Fruit fly (Drosophila melanogaster) whole organism, embryonic: ENCODE measurements around the gene CG7512.

Experiments
- B-H2 ChIP-seq: fragments of 200-800 bp; sonication (Bioruptor generic); optimal IDR thresholded peaks from 2 replicates; lab custom pipeline; 2018; ENCODE audit warnings: missing biosample characterization, mild to moderate bottlenecking, missing genetic modification characterization
- CG10959 ChIP-seq: fragments of 200-800 bp; sonication (Bioruptor generic); IDR thresholded peaks from 2 replicates; pipeline ENCODE4 v1.3.6; 2022; ENCODE audit warnings: missing biosample characterization, missing genetic modification characterization
- CG14441 ChIP-seq: fragments of 200-800 bp; sonication (Bioruptor generic); IDR thresholded peaks from 2 replicates; pipeline ENCODE4 v1.3.6; 2022; ENCODE audit warnings: missing biosample characterization, missing genetic modification characterization
- CG15696 ChIP-seq: fragments of 200-800 bp; sonication (Bioruptor generic); optimal IDR thresholded peaks from 2 replicates; lab custom pipeline; 2019; ENCODE audit warnings: missing biosample characterization, mild to moderate bottlenecking, missing genetic modification characterization, moderate library complexity
- CG17186 ChIP-seq: fragments of 200-800 bp; sonication (Bioruptor generic); optimal IDR thresholded peaks from 3 replicates; lab custom pipeline; 2017; ENCODE audit warnings: missing biosample characterization, missing genetic modification reagents, missing genetic modification characterization
- CG17359 ChIP-seq: fragments of 200-800 bp; sonication (Bioruptor generic); optimal IDR thresholded peaks from 3 replicates; lab custom pipeline; 2018; ENCODE audit warnings: missing biosample characterization, mild to moderate bottlenecking, missing genetic modification characterization, moderate library complexity
- CG17802 ChIP-seq: fragments of 200-800 bp; sonication (Bioruptor generic); optimal IDR thresholded peaks from 2 replicates; lab custom pipeline; 2018; ENCODE audit warnings: missing biosample characterization, mild to moderate bottlenecking, missing genetic modification characterization, moderate library complexity
- CG1832 ChIP-seq: fragments of 200-800 bp; sonication (Bioruptor generic); optimal IDR thresholded peaks from 2 replicates; lab custom pipeline; 2017; ENCODE audit warnings: missing biosample characterization, mild to moderate bottlenecking, missing genetic modification characterization, inconsistent platforms
- CG2129 ChIP-seq: fragments of 200-800 bp; sonication (Bioruptor generic); IDR thresholded peaks from 2 replicates; pipeline ENCODE4 v1.3.6; 2022; ENCODE audit warnings: missing biosample characterization, missing genetic modification characterization; ENCODE audit not compliant: partially characterized antibody
- CG31224 ChIP-seq: fragments of 200-800 bp; sonication (Bioruptor generic); IDR thresholded peaks from 2 replicates; pipeline ENCODE4 v1.3.6; 2022; ENCODE audit warnings: missing biosample characterization, missing genetic modification characterization
- CG32772 ChIP-seq: fragments of 200-800 bp; sonication (Bioruptor generic); IDR thresholded peaks from 2 replicates; pipeline ENCODE4 v1.3.6; 2022; ENCODE audit warnings: missing biosample characterization, missing genetic modification characterization
- CG43689 ChIP-seq: fragments of 200-800 bp; sonication (Bioruptor generic); IDR thresholded peaks from 2 replicates; pipeline ENCODE4 v1.3.6; 2022; ENCODE audit warnings: missing biosample characterization, missing genetic modification characterization
- CG4404 ChIP-seq: fragments of 200-800 bp; sonication (Bioruptor generic); IDR thresholded peaks from 2 replicates; pipeline ENCODE4 v1.3.6; 2022; ENCODE audit warnings: missing biosample characterization, missing genetic modification characterization
- CG4617 ChIP-seq: fragments of 200-800 bp; sonication (Bioruptor generic); optimal IDR thresholded peaks from 3 replicates; lab custom pipeline; 2016; ENCODE audit warnings: missing biosample characterization, missing genetic modification characterization, borderline replicate concordance
- CG4707 ChIP-seq: fragments of 200-800 bp; sonication (Bioruptor generic); optimal IDR thresholded peaks from 2 replicates; lab custom pipeline; 2018; ENCODE audit warnings: missing biosample characterization, mild to moderate bottlenecking, missing genetic modification characterization, moderate library complexity
- CG7357 ChIP-seq: fragments of 200-800 bp; sonication (Bioruptor generic); IDR thresholded peaks from 3 replicates; pipeline ENCODE4 v1.3.6; 2022; ENCODE audit warnings: missing biosample characterization, missing genetic modification characterization
- CG9437 ChIP-seq: fragments of 200-800 bp; sonication (Bioruptor generic); optimal IDR thresholded peaks from 2 replicates; lab custom pipeline; 2018; ENCODE audit warnings: missing biosample characterization, mild to moderate bottlenecking, missing genetic modification characterization
- CTCF ChIP-seq: fragments of 200-800 bp; sonication (Bioruptor generic); optimal IDR thresholded peaks from 2 replicates; lab custom pipeline; 2017; ENCODE audit warnings: missing biosample characterization, mild to moderate bottlenecking, missing genetic modification characterization, moderate library complexity
- D19A ChIP-seq: fragments of 200-800 bp; optimal IDR thresholded peaks from 3 replicates; lab custom pipeline; 2019; ENCODE audit warnings: missing biosample characterization, mild to moderate bottlenecking, missing genetic modification characterization, moderate library complexity
- Dbx ChIP-seq: fragments of 200-800 bp; sonication (Bioruptor generic); IDR thresholded peaks from 3 replicates; pipeline ENCODE4 v1.3.6; 2022; ENCODE audit warnings: missing biosample characterization, missing genetic modification characterization
- Doc3 ChIP-seq: fragments of 200-800 bp; sonication (Bioruptor generic); IDR thresholded peaks from 3 replicates; pipeline ENCODE4 v1.3.6; 2022; ENCODE audit warnings: missing biosample characterization, missing genetic modification characterization; ENCODE audit not compliant: partially characterized antibody
- Drgx ChIP-seq: fragments of 200-800 bp; sonication (Bioruptor generic); IDR thresholded peaks from 2 replicates; pipeline ENCODE4 v1.3.6; 2022; ENCODE audit warnings: missing biosample characterization, missing genetic modification characterization
- Gug ChIP-seq: fragments of 200-800 bp; sonication (Bioruptor generic); IDR thresholded peaks from 4 replicates; pipeline ENCODE4 v1.3.6; 2022; ENCODE audit warnings: missing biosample characterization, missing genetic modification characterization
- Myb ChIP-seq: fragments of 200-800 bp; sonication (Bioruptor generic); optimal IDR thresholded peaks from 2 replicates; lab custom pipeline; 2016; ENCODE audit warnings: missing biosample characterization, missing genetic modification characterization
- NC2β ChIP-seq: fragments of 200-800 bp; sonication (Bioruptor generic); optimal IDR thresholded peaks from 2 replicates; lab custom pipeline; 2016; ENCODE audit warnings: missing biosample characterization, missing genetic modification characterization
- Oaz ChIP-seq: fragments of 200-800 bp; sonication (Bioruptor generic); IDR thresholded peaks from 2 replicates; pipeline ENCODE4 v1.3.6; 2022; ENCODE audit warnings: missing biosample characterization, missing genetic modification characterization
- Oli ChIP-seq: fragments of 200-800 bp; sonication (Bioruptor generic); optimal IDR thresholded peaks from 2 replicates; lab custom pipeline; 2018; ENCODE audit warnings: missing biosample characterization, mild to moderate bottlenecking, missing genetic modification characterization, moderate library complexity
- PHDP ChIP-seq: fragments of 200-800 bp; sonication (Bioruptor generic); optimal IDR thresholded peaks from 3 replicates; lab custom pipeline; 2018; ENCODE audit warnings: missing biosample characterization, mild to moderate bottlenecking, missing genetic modification characterization, moderate library complexity
- Tbp ChIP-seq: fragments of >200 bp; optimal IDR thresholded peaks from 2 replicates; lab custom pipeline; 2018; ENCODE audit warnings: missing biosample characterization, missing genetic modification characterization
- ap ChIP-seq: fragments of 200-800 bp; sonication (Bioruptor generic); IDR thresholded peaks from 2 replicates; pipeline ENCODE4 v1.3.6; 2022; ENCODE audit warnings: missing biosample characterization, missing genetic modification characterization
- ara ChIP-seq: fragments of 200-800 bp; sonication (Bioruptor generic); IDR thresholded peaks from 2 replicates; pipeline ENCODE4 v1.3.6; 2022; ENCODE audit warnings: missing biosample characterization, missing genetic modification characterization
- crp ChIP-seq, 2 experiments: fragments of 200-800 bp; sonication (Bioruptor generic); optimal IDR thresholded peaks; 2 replicates in 1 of 2; 3 replicates in 1 of 2; lab custom pipeline; 2017; ENCODE audit warnings: missing biosample characterization in 2 of 2, missing genetic modification characterization in 2 of 2, mild to moderate bottlenecking in 1 of 2, moderate library complexity in 1 of 2
- danr ChIP-seq: fragments of 200-800 bp; sonication (Bioruptor generic); IDR thresholded peaks from 2 replicates; pipeline ENCODE4 v1.3.6; 2022; ENCODE audit warnings: missing biosample characterization, missing genetic modification characterization
- dm ChIP-seq: fragments of 200-800 bp; sonication (Bioruptor generic); optimal IDR thresholded peaks from 3 replicates; lab custom pipeline; 2016; ENCODE audit warnings: missing biosample characterization, missing genetic modification characterization
- dpn ChIP-seq, 2 experiments: fragments of 200-800 bp; sonication (Bioruptor generic); optimal IDR thresholded peaks; 3 replicates each; lab custom pipeline; 2016; ENCODE audit warnings: missing biosample characterization in 2 of 2, missing genetic modification characterization in 2 of 2
- fd102C ChIP-seq: fragments of 200-800 bp; sonication (Bioruptor generic); optimal IDR thresholded peaks from 2 replicates; lab custom pipeline; 2018; ENCODE audit warnings: missing biosample characterization, mild to moderate bottlenecking, missing genetic modification characterization, moderate library complexity
- fru ChIP-seq: fragments of >200 bp; optimal IDR thresholded peaks from 2 replicates; lab custom pipeline; 2017
- gro ChIP-seq: fragments of 200-800 bp; sonication (Bioruptor generic); optimal IDR thresholded peaks from 2 replicates; lab custom pipeline; 2016; ENCODE audit warnings: missing biosample characterization, missing genetic modification characterization
- hkb ChIP-seq, 2 experiments: fragments of 200-800 bp in 1 of 2; fragments of >200 bp in 1 of 2; sonication (Bioruptor generic) in 1 of 2; IDR thresholded peaks in 1 of 2; optimal IDR thresholded peaks in 1 of 2; 2 replicates each; pipeline versions ENCODE4 v1.3.6 to Lab custom; 2017 to 2022; ENCODE audit warnings: missing biosample characterization in 1 of 2, missing genetic modification characterization in 1 of 2
- kay ChIP-seq: fragments of 200-800 bp; sonication (Bioruptor generic); optimal IDR thresholded peaks from 2 replicates; lab custom pipeline; 2016; ENCODE audit warnings: missing biosample characterization, missing genetic modification characterization
- luna ChIP-seq: fragments of 200-800 bp; sonication (Bioruptor generic); optimal IDR thresholded peaks from 2 replicates; lab custom pipeline; 2016; ENCODE audit warnings: missing biosample characterization, missing genetic modification characterization
- org-1 ChIP-seq: fragments of 200-800 bp; sonication (Bioruptor generic); optimal IDR thresholded peaks from 2 replicates; lab custom pipeline; 2017; ENCODE audit warnings: missing biosample characterization, missing genetic modification characterization
- pita ChIP-seq: fragments of 200-800 bp; sonication (Bioruptor generic); optimal IDR thresholded peaks from 2 replicates; lab custom pipeline; 2017; ENCODE audit warnings: missing biosample characterization, mild to moderate bottlenecking, missing genetic modification characterization
- repo ChIP-seq: fragments of 200-800 bp; sonication (Bioruptor generic); optimal IDR thresholded peaks from 2 replicates; lab custom pipeline; 2016; ENCODE audit warnings: missing biosample characterization, missing genetic modification characterization
- row ChIP-seq: fragments of 200-800 bp; sonication (Bioruptor generic); IDR thresholded peaks from 3 replicates; pipeline ENCODE4 v1.3.6; 2022; ENCODE audit warnings: missing biosample characterization, missing genetic modification characterization
- slou ChIP-seq: fragments of 200-800 bp; sonication (Bioruptor generic); optimal IDR thresholded peaks from 3 replicates; lab custom pipeline; 2016; ENCODE audit warnings: missing biosample characterization, missing genetic modification characterization
- sob ChIP-seq: fragments of 200-800 bp; sonication (Bioruptor generic); IDR thresholded peaks from 2 replicates; pipeline ENCODE4 v1.3.6; 2022; ENCODE audit warnings: missing biosample characterization, missing genetic modification characterization
- tio ChIP-seq: fragments of 200-800 bp; sonication (Bioruptor generic); optimal IDR thresholded peaks from 2 replicates; lab custom pipeline; 2017; ENCODE audit warnings: missing biosample characterization, missing genetic modification characterization, inconsistent platforms
- tll ChIP-seq, 2 experiments: fragments of 200-800 bp in 1 of 2; fragments of >200 bp in 1 of 2; sonication (Bioruptor generic) in 1 of 2; optimal IDR thresholded peaks; 2 replicates each; lab custom pipeline; 2017 to 2019; ENCODE audit warnings: missing biosample characterization in 2 of 2, missing genetic modification characterization in 2 of 2, mild to moderate bottlenecking in 1 of 2, moderate library complexity in 1 of 2
- wek ChIP-seq: fragments of 200-800 bp; sonication (Bioruptor generic); optimal IDR thresholded peaks from 3 replicates; lab custom pipeline; 2018; ENCODE audit warnings: missing biosample characterization, mild to moderate bottlenecking, missing genetic modification characterization, moderate library complexity
- z ChIP-seq: fragments of 200-800 bp; sonication (Bioruptor generic); IDR thresholded peaks from 3 replicates; pipeline ENCODE4 v1.3.6; 2022; ENCODE audit warnings: missing biosample characterization, missing genetic modification characterization

Gene CG7512

dm6 chr3L:11465371-11465914, 48.1 kb upstream of the CG7512 start, which contains the start of gene Fum3 (continued):
- TF ChIP-seq CG1832 (GFP tag; lab: Kevin White, UChicago), result no peak
- no peak for TF ChIP-seq fru (lab: Kevin White, UChicago)
- TF ChIP-seq CG32772 (GFP tag; lab: Robert Waterston, UW), result 0 out of 2 replicates have a peak, but pooled peaks have one; percentile 18
- no peak for TF ChIP-seq kay
- no peak for TF ChIP-seq CG17802 (tag; lab: Kevin White, UChicago)
- TF ChIP-seq sob (GFP tag; lab: Robert Waterston, UW), result no peak
- no peak for TF ChIP-seq Myb (GFP tag; lab: Kevin White, UChicago)
- no peak for TF ChIP-seq CG31224 (GFP tag; lab: Robert Waterston, UW)
- no peak for TF ChIP-seq danr (GFP tag; lab: Robert Waterston, UW)
- TF ChIP-seq Oaz (GFP tag; lab: Robert Waterston, UW), result no peak
- TF ChIP-seq NC2β, result no peak
- no peak for TF ChIP-seq B-H2 (GFP tag; lab: Kevin White, UChicago)
- no peak for TF ChIP-seq z
- TF ChIP-seq CG2129 (GFP tag; lab: Robert Waterston, UW), result no peak
- TF ChIP-seq Doc3, result no peak
- TF ChIP-seq CG43689 (GFP tag; lab: Robert Waterston, UW), result no peak
- peak; percentile 13; the same call in 1 of the 2 replicates for TF ChIP-seq CG14441 (GFP tag; lab: Robert Waterston, UW)
- no peak for TF ChIP-seq CG4617 (GFP tag; lab: Kevin White, UChicago)
- no peak for TF ChIP-seq luna (GFP tag; lab: Kevin White, UChicago)
- TF ChIP-seq org-1 (GFP tag; lab: Kevin White, UChicago), result no peak
- peak; percentile 7 for TF ChIP-seq tio (GFP tag; lab: Kevin White, UChicago)
- TF ChIP-seq CG17186 (GFP tag; lab: Kevin White, UChicago), result no peak
- TF ChIP-seq CG10959 (GFP tag; lab: Robert Waterston, UW), result peak; percentile 35
- no peak for TF ChIP-seq PHDP (tag; lab: Kevin White, UChicago)
- TF ChIP-seq slou (GFP tag; lab: Kevin White, UChicago), result no peak
- TF ChIP-seq wek, result no peak
- TF ChIP-seq D19A (tag; lab: Kevin White, UChicago), result no peak
- 0 out of 2 replicates have a peak, but pooled peaks have one; percentile 19 for TF ChIP-seq ap (GFP tag; lab: Robert Waterston, UW)
- no peak for TF ChIP-seq crp (GFP tag; optimal IDR thresholded peaks at IDR 0.05; lab: Kevin White, UChicago)
- peak; percentile 35; the same call in 1 of the 2 replicates for TF ChIP-seq CG4404 (GFP tag; lab: Robert Waterston, UW)
- no peak for TF ChIP-seq CG9437
- TF ChIP-seq row (GFP tag; lab: Robert Waterston, UW), result peak; percentile 45
- peak; percentile 27 for TF ChIP-seq CG17359 (tag; lab: Kevin White, UChicago)
- TF ChIP-seq hkb (optimal IDR thresholded peaks at IDR 0.05; lab: Kevin White, UChicago), result no peak
- TF ChIP-seq hkb (GFP tag; IDR thresholded peaks at IDR 0.05; lab: Robert Waterston, UW), result peak; percentile 32; the same call in 1 of the 2 replicates
- TF ChIP-seq Oli (tag; lab: Kevin White, UChicago), result no peak
- TF ChIP-seq fd102C (GFP tag; lab: Kevin White, UChicago), result no peak
- TF ChIP-seq CG7357 (GFP tag; lab: Robert Waterston, UW), result 0 out of 3 replicates have a peak, but pooled peaks have one; percentile 24
- 0 out of 3 replicates have a peak, but pooled peaks have one; percentile 24 for TF ChIP-seq Dbx (GFP tag; lab: Robert Waterston, UW)
- TF ChIP-seq pita (GFP tag; lab: Kevin White, UChicago), result no peak
- no peak for TF ChIP-seq repo (GFP tag; lab: Kevin White, UChicago)
- TF ChIP-seq Gug, result no peak
- no peak for TF ChIP-seq gro (GFP tag; lab: Kevin White, UChicago)
- no peak for TF ChIP-seq CTCF (GFP tag; lab: Kevin White, UChicago)
- TF ChIP-seq dpn (GFP tag; optimal IDR thresholded peaks at IDR 0.05; lab: Kevin White, UChicago), result no peak
- no peak for TF ChIP-seq tll (GFP tag; optimal IDR thresholded peaks at IDR 0.05; lab: Kevin White, UChicago)
- TF ChIP-seq Drgx (GFP tag; lab: Robert Waterston, UW), result no peak
- TF ChIP-seq CG4707 (GFP tag; lab: Kevin White, UChicago), result no peak
- TF ChIP-seq ara (GFP tag; lab: Robert Waterston, UW), result peak; percentile 53; the same call in 1 of the 2 replicates
- no peak for TF ChIP-seq Tbp (GFP tag; lab: Kevin White, UChicago)
- TF ChIP-seq dm (GFP tag; lab: Kevin White, UChicago), result no peak
- TF ChIP-seq CG15696, result peak; percentile 24
